Worm (Caenorhabditis elegans): ENCODE results near the gene C49F8.15.

C49F8.15 gene

ce11 chrX:13318316-13318715 is 44.1 kb downstream of the C49F8.15 start (continued):
- TF ChIP-seq egl-27 (tag; optimal IDR thresholded peaks at IDR 0.05) (no peak), sox-4 (tag; optimal IDR thresholded peaks at IDR 0.05) (no peak), snpc-4 (tag; optimal IDR thresholded peaks at IDR 0.05) (no peak), zag-1 (tag; optimal IDR thresholded peaks at IDR 0.05) (no peak), unc-62 (GFP tag; optimal IDR thresholded peaks at IDR 0.05) (no peak), efl-1 (optimal IDR thresholded peaks at IDR 0.05) (no peak), efl-1 (GFP tag; optimal IDR thresholded peaks at IDR 0.05 in 1 of 2) (no peak), ztf-4 (tag; optimal IDR thresholded peaks at IDR 0.05) (no peak)

- TF ChIP-seq fos-1 (tag; optimal IDR thresholded peaks at IDR 0.05) (no peak), lin-35 (GFP tag; optimal IDR thresholded peaks at IDR 0.05) (no peak), nhr-47 (tag; optimal IDR thresholded peaks at IDR 0.05) (no peak), pqm-1 (tag; optimal IDR thresholded peaks at IDR 0.05) (no peak), blmp-1 (tag; optimal IDR thresholded peaks at IDR 0.05) (no peak), unc-130 (tag; optimal IDR thresholded peaks at IDR 0.05) (no peak), nhr-71 (tag; optimal IDR thresholded peaks at IDR 0.05) (peak; percentile 78), C34B4.2 (tag; optimal IDR thresholded peaks at IDR 0.05) (no peak), nhr-12 (tag; optimal IDR thresholded peaks at IDR 0.05) (no peak), lin-14 (GFP tag; optimal IDR thresholded peaks at IDR 0.05) (peak; percentile 19), snu-23 (GFP tag; optimal IDR thresholded peaks at IDR 0.05) (peak; percentile 31), lin-13 (GFP tag; optimal IDR thresholded peaks at IDR 0.05) (no peak), unc-86 (tag; optimal IDR thresholded peaks at IDR 0.05) (no peak), rnt-1 (tag; optimal IDR thresholded peaks at IDR 0.05) (peak; percentile 63), egl-13 (tag; optimal IDR thresholded peaks at IDR 0.05) (no peak), unc-98 (GFP tag; IDR thresholded peaks at IDR 0.05) (no peak), mdl-1 (tag; optimal IDR thresholded peaks at IDR 0.05) (no peak), isw-1 (GFP tag; IDR thresholded peaks at IDR 0.05) (no peak), efl-3 (GFP tag; optimal IDR thresholded peaks at IDR 0.05) (no peak), nhr-90 (tag; optimal IDR thresholded peaks at IDR 0.05; ENCODE audit: poor library complexity) (no peak), ama-1 (optimal IDR thresholded peaks at IDR 0.05) (no peak), unc-30 (tag; optimal IDR thresholded peaks at IDR 0.05) (no peak), lsy-2 (tag; optimal IDR thresholded peaks at IDR 0.05) (peak in 1 of 2 experiments; percentile 11), pag-3 (tag; optimal IDR thresholded peaks at IDR 0.05; ENCODE audit: borderline replicate concordance, insufficient read depth) (no peak), sptf-1 (tag; optimal IDR thresholded peaks at IDR 0.05) (no peak), nhr-237 (tag; optimal IDR thresholded peaks at IDR 0.05) (no peak), zag-1 (tag; optimal IDR thresholded peaks at IDR 0.05) (no peak), zip-4 (GFP tag; optimal IDR thresholded peaks at IDR 0.05) (no peak), nhr-20 (tag; optimal IDR thresholded peaks at IDR 0.05) (peak; percentile 9), dsc-1 (tag; optimal IDR thresholded peaks at IDR 0.05) (peak; percentile 0), alr-1 (tag; optimal IDR thresholded peaks at IDR 0.05; ENCODE audit: borderline replicate concordance) (no peak), mab-9 (GFP tag; IDR thresholded peaks at IDR 0.05) (no peak), skn-1 (tag; optimal IDR thresholded peaks at IDR 0.05) (no peak), nhr-76 (tag; optimal IDR thresholded peaks at IDR 0.05) (no peak), nhr-19 (GFP tag; conservative IDR thresholded peaks at IDR 0.05) (peak; percentile 21; the same call in 1 of the 2 replicates), mep-1 (tag; optimal IDR thresholded peaks at IDR 0.05) (no peak), unc-62 (GFP tag; optimal IDR thresholded peaks at IDR 0.05) (no peak)
Measured at ce11 chrX:13317532-13317931, 44.9 kb downstream of the C49F8.15 start.

ce11 chrX:13315093-13315492 is 47.3 kb downstream of the C49F8.15 start:
- TF ChIP-seq nhr-237 (tag; optimal IDR thresholded peaks at IDR 0.05) (no peak), Y116A8C.19 (tag; optimal IDR thresholded peaks at IDR 0.05; ENCODE audit: borderline replicate concordance) (no peak), ceh-82 (tag; optimal IDR thresholded peaks at IDR 0.05) (no peak), rnt-1 (tag; optimal IDR thresholded peaks at IDR 0.05) (no peak), lin-13 (GFP tag; optimal IDR thresholded peaks at IDR 0.05) (no peak), isw-1 (GFP tag; IDR thresholded peaks at IDR 0.05) (no peak), nhr-20 (tag; optimal IDR thresholded peaks at IDR 0.05) (peak; percentile 55), efl-1 (optimal IDR thresholded peaks at IDR 0.05) (no peak), efl-1 (GFP tag; optimal IDR thresholded peaks at IDR 0.05 in 1 of 2) (no peak), nhr-77 (tag; optimal IDR thresholded peaks at IDR 0.05) (no peak), blmp-1 (tag; optimal IDR thresholded peaks at IDR 0.05) (peak; percentile 41), ceh-8 (GFP tag; optimal IDR thresholded peaks at IDR 0.05) (no peak), nhr-85 (tag) (peak; percentile 89), unc-86 (tag; optimal IDR thresholded peaks at IDR 0.05) (no peak), xbp-1 (tag; optimal IDR thresholded peaks at IDR 0.05) (no peak), mep-1 (tag; optimal IDR thresholded peaks at IDR 0.05) (peak; percentile 43), hlh-4 (tag; optimal IDR thresholded peaks at IDR 0.05) (no peak), fkh-4 (tag; optimal IDR thresholded peaks at IDR 0.05; ENCODE audit: borderline replicate concordance) (no peak), mdl-1 (tag; optimal IDR thresholded peaks at IDR 0.05) (peak in 1 of 2 experiments; percentile 5), ama-1 (optimal IDR thresholded peaks at IDR 0.05) (no peak)
